Worm (Caenorhabditis elegans): ENCODE data around the gene Y73F8A.26.

ce11 chrIV:15453137-15453788 lies 20.2 kb upstream of the Y73F8A.26 start, which contains the start of gene gtf-2H4:
- TF ChIP-seq Y79H2A.3 (GFP tag; conservative IDR thresholded peaks at IDR 0.05) (no peak), madf-3 (GFP tag; IDR thresholded peaks at IDR 0.05) (no peak), K12H6.12 (tag; optimal IDR thresholded peaks at IDR 0.05) (no peak), Y53G8AR.9 (GFP tag; conservative IDR thresholded peaks at IDR 0.05) (no peak), dpl-1 (GFP tag; optimal IDR thresholded peaks at IDR 0.05) (no peak), B0019.2 (GFP tag; conservative IDR thresholded peaks at IDR 0.05) (no peak), F49E8.2 (tag; optimal IDR thresholded peaks at IDR 0.05; ENCODE audit: insufficient read depth) (no peak), ets-4 (GFP tag; optimal IDR thresholded peaks at IDR 0.05) (no peak)
